Fruit fly (Drosophila melanogaster): ENCODE results near the gene CG17544.

The CG17544 gene

dm6 chr2L:19426330-19426781, 28.1 kb upstream of the CG17544 start, which contains the start of gene Pax (continued):
- TF ChIP-seq Dek (tag; optimal IDR thresholded peaks at IDR 0.05), result no peak
- no peak for TF ChIP-seq CG17612 (GFP tag; IDR thresholded peaks at IDR 0.05)
- TF ChIP-seq insv (GFP tag; optimal IDR thresholded peaks at IDR 0.05), result peak; percentile 6 to 82
- no peak for TF ChIP-seq Ada2b (GFP tag; IDR thresholded peaks at IDR 0.05)
- no peak for TF ChIP-seq CG2889 (GFP tag; IDR thresholded peaks at IDR 0.05)
- peak; percentile 97 for TF ChIP-seq Scr (GFP tag; IDR thresholded peaks at IDR 0.05; ENCODE audit: partially characterized antibody)
- no peak for TF ChIP-seq CG14050 (GFP tag; IDR thresholded peaks at IDR 0.05)
- no peak for TF ChIP-seq dysf (GFP tag; IDR thresholded peaks at IDR 0.05)
- no peak for TF ChIP-seq luna (GFP tag; optimal IDR thresholded peaks at IDR 0.05)
- no peak for TF ChIP-seq ham (GFP tag; IDR thresholded peaks at IDR 0.05)
- TF ChIP-seq disco-r (GFP tag; optimal IDR thresholded peaks at IDR 0.05), result no peak
- TF ChIP-seq CG10543 (GFP tag; optimal IDR thresholded peaks at IDR 0.05), result peak; percentile 46
- no peak for TF ChIP-seq CG1024 (GFP tag; IDR thresholded peaks at IDR 0.05)
- TF ChIP-seq CG17829 (tag; optimal IDR thresholded peaks at IDR 0.05), result no peak
- no peak for TF ChIP-seq eyg (GFP tag; optimal IDR thresholded peaks at IDR 0.05)
- no peak for TF ChIP-seq maf-S (GFP tag; optimal IDR thresholded peaks at IDR 0.05)
- TF ChIP-seq Gug (GFP tag; IDR thresholded peaks at IDR 0.05), result no peak
- no peak for TF ChIP-seq CG6175 (GFP tag; IDR thresholded peaks at IDR 0.05)
- no peak for TF ChIP-seq CG12155 (GFP tag; optimal IDR thresholded peaks at IDR 0.05)
- peak; percentile 44 for TF ChIP-seq HmgZ (tag; optimal IDR thresholded peaks at IDR 0.05)
- TF ChIP-seq CG7839 (tag; optimal IDR thresholded peaks at IDR 0.05), result no peak
- peak; percentile 99 for TF ChIP-seq Dll (GFP tag; IDR thresholded peaks at IDR 0.05; ENCODE audit: partially characterized antibody)
- no peak for TF ChIP-seq ci (GFP tag; IDR thresholded peaks at IDR 0.05)
- TF ChIP-seq Doc3 (GFP tag; IDR thresholded peaks at IDR 0.05; ENCODE audit: partially characterized antibody), result peak; percentile 95
- peak; percentile 93 for TF ChIP-seq cg (GFP tag; optimal IDR thresholded peaks at IDR 0.05)
- TF ChIP-seq dm (GFP tag; optimal IDR thresholded peaks at IDR 0.05), result no peak
- TF ChIP-seq CG14860 (GFP tag; IDR thresholded peaks at IDR 0.05; ENCODE audit: partially characterized antibody), result peak; percentile 85
- TF ChIP-seq Dip3 (GFP tag; optimal IDR thresholded peaks at IDR 0.05), result no peak
- no peak for TF ChIP-seq exex (tag; optimal IDR thresholded peaks at IDR 0.05)
- peak; percentile 92 for TF ChIP-seq Dref (GFP tag; IDR thresholded peaks at IDR 0.05)
- TF ChIP-seq Adf1 (GFP tag; IDR thresholded peaks at IDR 0.05), result no peak; the same call in 1 of the 2 replicates
- peak; percentile 55 for TF ChIP-seq kay (GFP tag; optimal IDR thresholded peaks at IDR 0.05)
- no peak for TF ChIP-seq Max (GFP tag; optimal IDR thresholded peaks at IDR 0.05)
- no peak for TF ChIP-seq gcm2 (GFP tag; optimal IDR thresholded peaks at IDR 0.05)
- no peak for TF ChIP-seq gt (GFP tag; IDR thresholded peaks at IDR 0.05)
- TF ChIP-seq CG31224 (GFP tag; IDR thresholded peaks at IDR 0.05), result no peak
- TF ChIP-seq CG17912 (GFP tag; optimal IDR thresholded peaks at IDR 0.05), result no peak
- no peak for TF ChIP-seq CG9215 (GFP tag; IDR thresholded peaks at IDR 0.05)
- peak; percentile 93 for TF ChIP-seq inv (GFP tag; IDR thresholded peaks at IDR 0.05; ENCODE audit: partially characterized antibody)
- no peak for TF ChIP-seq HmgD (GFP tag; optimal IDR thresholded peaks at IDR 0.05)
- TF ChIP-seq CG17802 (tag; optimal IDR thresholded peaks at IDR 0.05), result no peak
- TF ChIP-seq Nf-YC (tag; optimal IDR thresholded peaks at IDR 0.05), result peak; percentile 72
- TF ChIP-seq ash1 (GFP tag; optimal IDR thresholded peaks at IDR 0.05), result no peak
- TF ChIP-seq Kr (GFP tag; optimal IDR thresholded peaks at IDR 0.05), result no peak
- TF ChIP-seq CG31388 (GFP tag; optimal IDR thresholded peaks at IDR 0.05), result no peak
- TF ChIP-seq dmrt11E (tag; optimal IDR thresholded peaks at IDR 0.05), result no peak
- TF ChIP-seq usp (GFP tag; optimal IDR thresholded peaks at IDR 0.05), result no peak
- TF ChIP-seq CG8290 (GFP tag; optimal IDR thresholded peaks at IDR 0.05), result no peak
- peak in 1 of 2 experiments; percentile 56 for TF ChIP-seq CG8290 (tag; optimal IDR thresholded peaks at IDR 0.05)
- TF ChIP-seq crp (GFP tag; optimal IDR thresholded peaks at IDR 0.05), result peak; percentile 87 to 99
- TF ChIP-seq Side (GFP tag; optimal IDR thresholded peaks at IDR 0.05), result no peak
- no peak for TF ChIP-seq pho (GFP tag; optimal IDR thresholded peaks at IDR 0.05)
